Worm (Caenorhabditis elegans) whole organism, L2 larva: Measurements from ENCODE around the gene Y47D3A.32.
A peak's percentile ranks its signal among the peaks of the same experiment; 100 is the strongest.

Experiments used
- C34F6.9 ChIP-seq: fragments of 150-350 bp; optimal IDR thresholded peaks from 2 replicates; lab custom pipeline; 2014; ENCODE audit warnings: missing biosample characterization, missing genetic modification characterization
- F13H6.1 ChIP-seq: sonication (generic microtip); optimal IDR thresholded peaks from 2 replicates; lab custom pipeline; 2016; ENCODE audit warnings: missing genetic modification characterization, missing compliant biosample characterization
- R02D3.7 ChIP-seq: fragments of 150-350 bp; optimal IDR thresholded peaks from 2 replicates; lab custom pipeline; 2014; ENCODE audit warnings: missing biosample characterization, missing genetic modification characterization
- Y55F3AM.14 ChIP-seq: fragments of 200-800 bp; sonication (Bioruptor generic); optimal IDR thresholded peaks from 2 replicates; lab custom pipeline; 2018; ENCODE audit warnings: mild to moderate bottlenecking, missing genetic modification characterization, missing compliant biosample characterization
- ZK546.5 ChIP-seq: sonication (generic microtip); optimal IDR thresholded peaks from 2 replicates; lab custom pipeline; 2017; ENCODE audit warnings: missing biosample characterization, missing genetic modification characterization
- alr-1 ChIP-seq: fragments of 150-350 bp; optimal IDR thresholded peaks from 2 replicates; lab custom pipeline; 2014; ENCODE audit warnings: missing biosample characterization, missing genetic modification characterization
- aly-2 ChIP-seq: fragments of 150-350 bp; optimal IDR thresholded peaks from 2 replicates; lab custom pipeline; 2014; ENCODE audit warnings: missing biosample characterization, missing genetic modification characterization
- blmp-1 ChIP-seq: sonication (generic microtip); optimal IDR thresholded peaks from 2 replicates; lab custom pipeline; 2017; ENCODE audit warnings: missing genetic modification characterization, mild to moderate bottlenecking, missing compliant biosample characterization, antibody characterized with exemption, moderate library complexity; ENCODE audit not compliant: insufficient read depth
- ceh-16 ChIP-seq: fragments of 150-350 bp; optimal IDR thresholded peaks from 2 replicates; lab custom pipeline; 2014; ENCODE audit warnings: missing biosample characterization, missing genetic modification characterization
- crh-2 ChIP-seq: sonication (generic microtip); optimal IDR thresholded peaks from 2 replicates; lab custom pipeline; 2017; ENCODE audit warnings: missing biosample characterization, missing genetic modification characterization
- dmd-4 ChIP-seq: sonication (generic microtip); optimal IDR thresholded peaks from 2 replicates; lab custom pipeline; 2017; ENCODE audit warnings: missing biosample characterization, missing genetic modification characterization
- egl-27 ChIP-seq: sonication (generic microtip); optimal IDR thresholded peaks from 3 replicates; lab custom pipeline; 2017; ENCODE audit warnings: missing biosample characterization, missing genetic modification reagents, missing genetic modification characterization
- elt-1 ChIP-seq: fragments of 150-350 bp; optimal IDR thresholded peaks from 2 replicates; lab custom pipeline; 2014; ENCODE audit warnings: missing biosample characterization, missing genetic modification characterization
- elt-3 ChIP-seq: sonication (generic microtip); optimal IDR thresholded peaks from 2 replicates; lab custom pipeline; 2017; ENCODE audit warnings: missing biosample characterization, missing genetic modification characterization
- fos-1 ChIP-seq: fragments of 150-350 bp; optimal IDR thresholded peaks from 2 replicates; lab custom pipeline; 2014; ENCODE audit warnings: missing biosample characterization, missing genetic modification characterization
- gmeb-1 ChIP-seq: fragments of 150-350 bp; optimal IDR thresholded peaks from 2 replicates; lab custom pipeline; 2014; ENCODE audit warnings: missing biosample characterization, missing genetic modification characterization
- lin-11 ChIP-seq: fragments of 150-350 bp; sonication (generic microtip); optimal IDR thresholded peaks from 2 replicates; lab custom pipeline; 2014; ENCODE audit warnings: missing biosample characterization, missing genetic modification characterization, inconsistent platforms, mixed read lengths
- lin-13 ChIP-seq: fragments of 150-350 bp; optimal IDR thresholded peaks from 2 replicates; lab custom pipeline; 2014; ENCODE audit warnings: missing biosample characterization, missing genetic modification reagents, missing genetic modification characterization
- lin-39 ChIP-seq: fragments of 150-350 bp; optimal IDR thresholded peaks from 2 replicates; lab custom pipeline; 2014; ENCODE audit warnings: missing biosample characterization, missing genetic modification reagents, missing genetic modification characterization
- lsy-2 ChIP-seq, 2 experiments: fragments of 150-350 bp in 1 of 2; sonication (generic microtip) in 1 of 2; optimal IDR thresholded peaks; 2 replicates each; lab custom pipeline; 2014 to 2017; ENCODE audit warnings: missing biosample characterization in 2 of 2, missing genetic modification characterization in 2 of 2
- mab-5 ChIP-seq: fragments of 150-350 bp; optimal IDR thresholded peaks from 2 replicates; lab custom pipeline; 2014; ENCODE audit warnings: missing biosample characterization, missing genetic modification characterization
- mbf-1 ChIP-seq: sonication (generic microtip); optimal IDR thresholded peaks from 2 replicates; lab custom pipeline; 2017; ENCODE audit warnings: missing biosample characterization, missing genetic modification characterization
- mdl-1 ChIP-seq, 2 experiments: fragments of 150-350 bp in 1 of 2; sonication (generic microtip) in 1 of 2; optimal IDR thresholded peaks; 2 replicates each; lab custom pipeline; 2017; ENCODE audit warnings: missing biosample characterization in 2 of 2, missing genetic modification characterization in 2 of 2
- nhr-10 ChIP-seq: sonication (generic microtip); optimal IDR thresholded peaks from 2 replicates; lab custom pipeline; 2017; ENCODE audit warnings: missing biosample characterization, missing genetic modification characterization
- nhr-11 ChIP-seq: fragments of 150-350 bp; optimal IDR thresholded peaks from 2 replicates; lab custom pipeline; 2014; ENCODE audit warnings: missing biosample characterization, missing genetic modification characterization
- nhr-12 ChIP-seq: fragments of 150-350 bp; optimal IDR thresholded peaks from 2 replicates; lab custom pipeline; 2014; ENCODE audit warnings: missing biosample characterization, missing genetic modification characterization
- nhr-129 ChIP-seq: fragments of 150-350 bp; optimal IDR thresholded peaks from 2 replicates; lab custom pipeline; 2014; ENCODE audit warnings: missing biosample characterization, missing genetic modification characterization
- nhr-21 ChIP-seq: fragments of 150-350 bp; optimal IDR thresholded peaks from 2 replicates; lab custom pipeline; 2014; ENCODE audit warnings: missing biosample characterization, missing genetic modification characterization
- nhr-23 ChIP-seq: fragments of 150-350 bp; optimal IDR thresholded peaks from 2 replicates; lab custom pipeline; 2014; ENCODE audit warnings: missing biosample characterization, missing genetic modification reagents, missing genetic modification characterization
- nhr-237 ChIP-seq: fragments of 150-350 bp; optimal IDR thresholded peaks from 2 replicates; lab custom pipeline; 2014; ENCODE audit warnings: missing biosample characterization, missing genetic modification characterization
- nhr-25 ChIP-seq: fragments of 150-350 bp; sonication (generic microtip); optimal IDR thresholded peaks from 3 replicates; lab custom pipeline; 2014; ENCODE audit warnings: missing biosample characterization, missing genetic modification characterization
- nhr-6 ChIP-seq: fragments of 150-350 bp; optimal IDR thresholded peaks from 2 replicates; lab custom pipeline; 2014; ENCODE audit warnings: missing biosample characterization, missing genetic modification characterization
- nhr-77 ChIP-seq: fragments of 150-350 bp; optimal IDR thresholded peaks from 2 replicates; lab custom pipeline; 2014; ENCODE audit warnings: missing biosample characterization, missing genetic modification characterization
- peb-1 ChIP-seq: fragments of 150-350 bp; optimal IDR thresholded peaks from 2 replicates; lab custom pipeline; 2014; ENCODE audit warnings: missing biosample characterization, missing genetic modification characterization
- sem-4 ChIP-seq: fragments of 150-350 bp; optimal IDR thresholded peaks from 2 replicates; lab custom pipeline; 2014; ENCODE audit warnings: missing biosample characterization, missing genetic modification reagents, missing genetic modification characterization
- skn-1 ChIP-seq: sonication (generic microtip); optimal IDR thresholded peaks from 2 replicates; lab custom pipeline; 2017; ENCODE audit warnings: missing biosample characterization, missing genetic modification characterization
- sma-3 ChIP-seq: sonication (generic microtip); optimal IDR thresholded peaks from 2 replicates; lab custom pipeline; 2016; ENCODE audit warnings: missing genetic modification reagents, missing genetic modification characterization, missing compliant biosample characterization
- sma-9 ChIP-seq, 2 experiments: fragments of 150-350 bp in 1 of 2; sonication (generic microtip) in 1 of 2; optimal IDR thresholded peaks; 2 replicates each; lab custom pipeline; 2014 to 2016; ENCODE audit warnings: missing genetic modification characterization in 2 of 2, mild to moderate bottlenecking in 1 of 2, missing biosample characterization in 1 of 2, missing compliant biosample characterization in 1 of 2, missing genetic modification reagents in 1 of 2, moderate library complexity in 1 of 2
- snpc-4 ChIP-seq: fragments of 150-350 bp; optimal IDR thresholded peaks from 2 replicates; lab custom pipeline; 2014; ENCODE audit warnings: missing biosample characterization, missing genetic modification characterization
- unc-39 ChIP-seq: fragments of 150-350 bp; optimal IDR thresholded peaks from 2 replicates; lab custom pipeline; 2014; ENCODE audit warnings: missing biosample characterization, missing genetic modification characterization
- unc-55 ChIP-seq: fragments of 150-350 bp; sonication (generic microtip); optimal IDR thresholded peaks from 3 replicates; lab custom pipeline; 2014; ENCODE audit warnings: missing biosample characterization, missing genetic modification reagents, missing genetic modification characterization
- unc-62 ChIP-seq: fragments of 150-350 bp; optimal IDR thresholded peaks from 2 replicates; lab custom pipeline; 2014; ENCODE audit warnings: missing biosample characterization, missing genetic modification reagents, missing genetic modification characterization
- zag-1 ChIP-seq: fragments of 150-350 bp; optimal IDR thresholded peaks from 2 replicates; lab custom pipeline; 2014; ENCODE audit warnings: missing biosample characterization, missing genetic modification characterization
- ztf-1 ChIP-seq: fragments of 200-800 bp; sonication (Bioruptor generic); conservative IDR thresholded peaks from 2 replicates; pipeline ENCODE4 v1.3.6; 2022; ENCODE audit warnings: missing genetic modification characterization, missing compliant biosample characterization
- ztf-11 ChIP-seq: sonication (generic microtip); optimal IDR thresholded peaks from 2 replicates; lab custom pipeline; 2017; ENCODE audit warnings: missing biosample characterization, missing genetic modification characterization
- ztf-4 ChIP-seq: fragments of 150-350 bp; optimal IDR thresholded peaks from 2 replicates; lab custom pipeline; 2014; ENCODE audit warnings: missing biosample characterization, missing genetic modification characterization

Gene Y47D3A.32

ce11 chrIII:11240776-11241175 lies 11.4 kb upstream of the Y47D3A.32 start:
- TF ChIP-seq blmp-1 (tag; lab: Kevin White, UChicago): peak; percentile 55
- no peak for TF ChIP-seq C34F6.9 (tag; lab: Kevin White, UChicago)
- TF ChIP-seq sma-9 (GFP tag; optimal IDR thresholded peaks at IDR 0.05; lab: Kevin White, UChicago): peak; percentile 32
- TF ChIP-seq sma-9 (tag; optimal IDR thresholded peaks at IDR 0.05; lab: Kevin White, UChicago): no peak
- TF ChIP-seq aly-2 (tag; lab: Kevin White, UChicago): no peak
- peak; percentile 55 for TF ChIP-seq nhr-25
- peak; percentile 81 for TF ChIP-seq fos-1 (tag; lab: Kevin White, UChicago)
- peak; percentile 14 for TF ChIP-seq crh-2 (tag; lab: Kevin White, UChicago)

DNA sequence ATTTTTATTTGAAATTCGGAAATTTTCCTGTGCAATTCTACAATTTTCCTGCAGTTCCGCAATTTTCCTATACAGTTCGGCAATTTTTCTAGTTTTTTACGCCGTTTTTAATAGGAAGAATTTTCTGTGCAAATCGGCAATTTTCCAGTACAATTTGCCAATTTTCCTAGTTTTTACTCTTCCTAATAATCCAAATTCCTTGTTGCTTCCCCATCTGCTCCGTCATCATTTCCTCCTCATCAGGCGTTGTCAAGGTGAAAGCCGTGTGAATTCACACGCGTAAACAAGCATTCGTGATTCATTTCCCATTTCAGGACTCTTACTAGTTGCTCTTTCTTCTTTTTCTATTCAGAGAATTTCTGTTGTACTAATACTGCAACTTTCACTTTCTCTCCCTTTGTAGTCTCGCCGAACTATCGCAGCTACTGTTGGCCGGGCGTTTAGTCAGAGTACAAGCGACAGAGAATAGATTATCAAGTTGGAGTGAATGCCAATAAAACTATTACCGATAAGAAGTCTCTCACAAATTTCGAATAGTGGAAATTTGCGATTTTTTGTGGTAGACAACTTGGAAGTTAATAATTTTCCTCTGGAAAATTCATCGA lies 10.5 kb upstream of the Y47D3A.32 start:
- TF ChIP-seq sem-4 (tag; lab: Kevin White, UChicago): no peak
- no peak for TF ChIP-seq alr-1 (tag; lab: Kevin White, UChicago)
- peak; percentile 85 for TF ChIP-seq blmp-1 (tag; lab: Kevin White, UChicago)
- no peak for TF ChIP-seq aly-2 (tag; lab: Kevin White, UChicago)
- no peak for TF ChIP-seq unc-39 (tag; lab: Kevin White, UChicago)
- no peak for TF ChIP-seq Y55F3AM.14 (GFP tag; lab: Kevin White, UChicago)
- TF ChIP-seq C34F6.9 (tag; lab: Kevin White, UChicago): no peak
- TF ChIP-seq sma-9 (GFP tag; optimal IDR thresholded peaks at IDR 0.05; lab: Kevin White, UChicago): peak; percentile 29
- TF ChIP-seq sma-9 (tag; optimal IDR thresholded peaks at IDR 0.05; lab: Kevin White, UChicago): no peak
- no peak for TF ChIP-seq crh-2 (tag; lab: Kevin White, UChicago)
- peak; percentile 97 for TF ChIP-seq fos-1 (tag; lab: Kevin White, UChicago)
- TF ChIP-seq unc-62 (GFP tag; lab: Kevin White, UChicago): no peak

ce11 chrIII:11243421-11243820 lies 8.8 kb upstream of the Y47D3A.32 start:
- TF ChIP-seq nhr-237 (tag; lab: Kevin White, UChicago): no peak
- TF ChIP-seq aly-2 (tag; lab: Kevin White, UChicago): no peak
- TF ChIP-seq ztf-11 (tag; lab: Kevin White, UChicago): no peak
- TF ChIP-seq mbf-1 (tag; lab: Kevin White, UChicago): no peak
- TF ChIP-seq skn-1 (tag; lab: Kevin White, UChicago): no peak
- TF ChIP-seq nhr-10: no peak
- no peak for TF ChIP-seq alr-1 (tag; lab: Kevin White, UChicago)
- TF ChIP-seq zag-1 (tag; lab: Kevin White, UChicago): no peak
- peak; percentile 5 to 9 for TF ChIP-seq mdl-1 (tag; optimal IDR thresholded peaks at IDR 0.05; lab: Kevin White, UChicago)
- no peak for TF ChIP-seq nhr-12 (tag; lab: Kevin White, UChicago)
- TF ChIP-seq ztf-1: no peak
- peak; percentile 62 for TF ChIP-seq sma-3
- TF ChIP-seq mab-5 (tag; lab: Kevin White, UChicago): no peak
- TF ChIP-seq dmd-4 (tag; lab: Kevin White, UChicago): no peak
- TF ChIP-seq peb-1: no peak
- no peak for TF ChIP-seq R02D3.7 (tag; lab: Kevin White, UChicago)
- TF ChIP-seq lsy-2 (tag; optimal IDR thresholded peaks at IDR 0.05; lab: Kevin White, UChicago): peak; percentile 29 to 67
- TF ChIP-seq nhr-77 (tag; lab: Kevin White, UChicago): no peak
- TF ChIP-seq F13H6.1 (tag; lab: Kevin White, UChicago): peak; percentile 86
- no peak for TF ChIP-seq elt-1 (tag; lab: Kevin White, UChicago)
- TF ChIP-seq elt-3 (tag; lab: Kevin White, UChicago): no peak
- TF ChIP-seq fos-1 (tag; lab: Kevin White, UChicago): peak; percentile 98
- peak; percentile 39 for TF ChIP-seq egl-27 (tag; lab: Kevin White, UChicago)
- peak; percentile 85 for TF ChIP-seq unc-55 (GFP tag; lab: Kevin White, UChicago)
- TF ChIP-seq unc-39 (tag; lab: Kevin White, UChicago): no peak
- TF ChIP-seq ZK546.5 (tag; lab: Kevin White, UChicago): no peak
- no peak for TF ChIP-seq lin-11 (tag; lab: Kevin White, UChicago)
- no peak for TF ChIP-seq ceh-16 (tag; lab: Kevin White, UChicago)
- no peak for TF ChIP-seq Y55F3AM.14 (GFP tag; lab: Kevin White, UChicago)
- TF ChIP-seq nhr-11 (tag; lab: Kevin White, UChicago): no peak
- peak; percentile 61 for TF ChIP-seq nhr-21
- no peak for TF ChIP-seq nhr-23 (tag; lab: Kevin White, UChicago)
- TF ChIP-seq ztf-4 (tag; lab: Kevin White, UChicago): peak; percentile 57
- TF ChIP-seq C34F6.9 (tag; lab: Kevin White, UChicago): peak; percentile 85
- TF ChIP-seq lin-13 (GFP tag; lab: Kevin White, UChicago): peak; percentile 57
- TF ChIP-seq unc-62 (GFP tag; lab: Kevin White, UChicago): no peak
- TF ChIP-seq gmeb-1: peak; percentile 56
- peak; percentile 52 for TF ChIP-seq blmp-1 (tag; lab: Kevin White, UChicago)
- peak; percentile 93 for TF ChIP-seq crh-2 (tag; lab: Kevin White, UChicago)
- TF ChIP-seq sem-4 (tag; lab: Kevin White, UChicago): peak; percentile 18
- peak; percentile 35 for TF ChIP-seq snpc-4
- no peak for TF ChIP-seq lin-39 (tag; lab: Kevin White, UChicago)
- TF ChIP-seq nhr-6: peak; percentile 47
- TF ChIP-seq nhr-129 (tag; lab: Kevin White, UChicago): peak; percentile 93
- peak; percentile 81 for TF ChIP-seq nhr-25
